Fruit fly (Drosophila melanogaster) whole organism: ENCODE data around the gene ScpX.

Experiments used
- CG8478 ChIP-seq: fragments of >200 bp; optimal IDR thresholded peaks from 2 replicates; lab custom pipeline; 2018; ENCODE audit warnings: inconsistent platforms
- EcR ChIP-seq, 2 experiments: fragments of >200 bp; optimal IDR thresholded peaks; 2 replicates each; lab custom pipeline; 2017; ENCODE audit warnings: missing biosample characterization in 2 of 2, missing genetic modification characterization in 2 of 2, missing genetic modification reagents in 2 of 2
- pan ChIP-seq: fragments of >200 bp; optimal IDR thresholded peaks from 2 replicates; lab custom pipeline; 2017
- usp ChIP-seq: fragments of >200 bp; optimal IDR thresholded peaks from 2 replicates; lab custom pipeline; 2017; ENCODE audit warnings: missing biosample characterization, missing genetic modification characterization, mixed read lengths

- no peak for TF ChIP-seq EcR (GFP tag; optimal IDR thresholded peaks at IDR 0.05; lab: Kevin White, UChicago)
- TF ChIP-seq usp (GFP tag; lab: Kevin White, UChicago), result no peak
- no peak for TF ChIP-seq pan (lab: Kevin White, UChicago)
- TF ChIP-seq CG8478 (lab: Kevin White, UChicago), result no peak
Measured at dm6 chr2L:18787415-18787989, 43.5 kb upstream of the ScpX start.
